Worm (Caenorhabditis elegans): ENCODE data around the gene F14H12.8.

DNA sequence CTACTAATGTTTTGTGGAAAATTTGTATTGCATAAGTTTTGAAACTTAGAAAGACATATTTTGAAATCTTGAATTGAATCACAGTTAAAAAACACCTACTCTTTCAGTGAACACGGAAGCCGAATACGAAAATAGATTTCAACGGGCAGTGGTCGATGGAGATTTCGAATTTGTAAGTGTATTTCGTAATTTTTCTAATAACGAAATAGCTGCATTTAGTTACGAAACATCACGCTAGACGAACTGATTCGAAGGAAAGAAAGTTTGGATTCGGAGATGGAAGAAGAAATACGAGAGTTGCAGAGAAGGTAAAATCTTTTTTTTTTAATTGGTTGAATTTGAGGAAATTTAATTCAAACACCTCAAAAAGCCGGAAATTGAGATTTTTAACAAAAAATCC lies 22.0 kb downstream of the F14H12.8 start:
- TF ChIP-seq lin-13 (GFP tag; optimal IDR thresholded peaks at IDR 0.05) (no peak), pqm-1 (tag; optimal IDR thresholded peaks at IDR 0.05) (no peak), daf-8 (GFP tag; IDR thresholded peaks at IDR 0.05) (no peak), lir-3 (tag; optimal IDR thresholded peaks at IDR 0.05) (no peak), ZK546.5 (tag; optimal IDR thresholded peaks at IDR 0.05) (no peak), nhr-10 (tag; optimal IDR thresholded peaks at IDR 0.05) (no peak)

All from whole organism, L4 larva.